Worm (Caenorhabditis elegans): ENCODE results near the gene C04E7.5.
A peak's percentile ranks its signal among the peaks of the same experiment; 100 is the strongest.
"Not testable (repeated sequence)": the region's sequence is repeated elsewhere in the genome, so short reads cannot be mapped to it uniquely, and the experiment has no call there.

The C04E7.5 gene

ce11 chrX:334452-334851 lies 26.1 kb upstream of the C04E7.5 start:
- TF ChIP-seq mep-1 (tag; optimal IDR thresholded peaks at IDR 0.05) (no peak), sox-4 (tag; optimal IDR thresholded peaks at IDR 0.05) (no peak), nhr-77 (tag; optimal IDR thresholded peaks at IDR 0.05) (no peak), C04F5.9 (tag; optimal IDR thresholded peaks at IDR 0.05) (no peak), C16A3.4 (tag; optimal IDR thresholded peaks at IDR 0.05) (no peak), grh-1 (GFP tag; IDR thresholded peaks at IDR 0.05) (no peak), ceh-8 (GFP tag; optimal IDR thresholded peaks at IDR 0.05) (no peak), ces-1 (GFP tag; optimal IDR thresholded peaks at IDR 0.05) (no peak), dsc-1 (tag; optimal IDR thresholded peaks at IDR 0.05) (no peak), hlh-4 (tag; optimal IDR thresholded peaks at IDR 0.05) (no peak), ets-5 (GFP tag; IDR thresholded peaks at IDR 0.05) (no peak), nhr-11 (tag; optimal IDR thresholded peaks at IDR 0.05) (no peak), aha-1 (tag; optimal IDR thresholded peaks at IDR 0.05) (no peak), unc-30 (tag; optimal IDR thresholded peaks at IDR 0.05) (no peak), alr-1 (tag; optimal IDR thresholded peaks at IDR 0.05; ENCODE audit: borderline replicate concordance) (no peak), unc-62 (GFP tag; optimal IDR thresholded peaks at IDR 0.05) (no peak), lin-15B (tag; optimal IDR thresholded peaks at IDR 0.05) (no peak), fkh-8 (tag; optimal IDR thresholded peaks at IDR 0.05) (no peak)

DNA sequence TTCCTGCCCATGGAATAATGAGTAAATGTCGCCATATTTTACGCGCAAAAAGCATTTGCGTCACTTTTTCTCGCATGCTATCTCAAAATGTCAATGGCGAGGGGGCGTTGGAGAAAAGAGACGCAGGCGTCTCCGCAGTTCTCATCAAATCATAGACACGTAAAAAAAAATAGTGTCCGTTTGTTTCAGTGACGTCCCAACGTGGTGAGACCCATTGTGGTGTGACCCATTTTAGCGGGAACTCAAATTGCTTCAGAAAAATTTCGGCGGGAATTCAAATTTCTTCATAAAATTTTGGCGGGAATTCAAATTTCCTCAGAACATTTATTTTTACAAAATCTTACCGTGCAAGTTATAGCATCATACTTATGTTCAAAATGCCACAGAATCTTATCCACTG lies 16.8 kb upstream of the C04E7.5 start:
- TF ChIP-seq mep-1 (tag; optimal IDR thresholded peaks at IDR 0.05): no peak
- peak in 1 of 2 experiments; percentile 29 for TF ChIP-seq lin-35 (GFP tag; optimal IDR thresholded peaks at IDR 0.05)
- TF ChIP-seq lin-15B (tag; optimal IDR thresholded peaks at IDR 0.05): peak; percentile 3
- TF ChIP-seq efl-1 (optimal IDR thresholded peaks at IDR 0.05): no peak
- TF ChIP-seq efl-1 (GFP tag; optimal IDR thresholded peaks at IDR 0.05 in 1 of 2): peak; percentile 26 to 91

DNA sequence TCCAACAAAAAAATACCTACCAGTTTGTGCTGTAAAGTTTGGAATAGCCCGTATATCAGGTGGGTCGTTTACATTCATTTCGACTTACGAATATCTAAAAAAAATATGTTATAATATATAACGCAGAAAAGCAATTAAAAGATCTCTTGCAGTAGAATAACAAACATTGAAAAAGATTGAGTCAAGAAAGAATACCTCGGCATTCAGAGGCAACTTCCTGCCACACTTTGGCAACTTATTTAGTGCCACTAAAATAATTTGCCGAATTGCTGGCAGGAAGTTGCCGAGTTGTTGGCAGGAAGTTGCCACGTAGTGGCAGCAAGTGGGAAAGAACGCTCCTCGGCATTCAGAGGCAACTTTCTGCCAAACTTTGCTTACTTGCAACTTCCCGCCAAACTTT lies 13.5 kb upstream of the C04E7.5 start, which contains the start of gene C04E7.3:
Gene C04E7.3 (minus strand): TSS at position 101 of the 400 bp plus-strand sequence.
- TF ChIP-seq fos-1 (tag; optimal IDR thresholded peaks at IDR 0.05); isw-1 (GFP tag; IDR thresholded peaks at IDR 0.05); alr-1 (tag; optimal IDR thresholded peaks at IDR 0.05; ENCODE audit: borderline replicate concordance): not testable (repeated sequence)

ce11 chrX:348141-348540 lies 12.4 kb upstream of the C04E7.5 start:
- no peak for TF ChIP-seq ceh-63 (GFP tag; optimal IDR thresholded peaks at IDR 0.05)
- peak in 1 of 2 experiments; percentile 16 for TF ChIP-seq efl-1 (optimal IDR thresholded peaks at IDR 0.05)
- no peak for TF ChIP-seq efl-1 (GFP tag; optimal IDR thresholded peaks at IDR 0.05 in 1 of 2)
- no peak for TF ChIP-seq unc-98 (GFP tag; IDR thresholded peaks at IDR 0.05)
- no peak for TF ChIP-seq Y116A8C.19 (tag; optimal IDR thresholded peaks at IDR 0.05; ENCODE audit: borderline replicate concordance)
- peak; percentile 20 for TF ChIP-seq nhr-71 (tag; optimal IDR thresholded peaks at IDR 0.05)
- TF ChIP-seq irx-1 (tag; optimal IDR thresholded peaks at IDR 0.05): no peak
- TF ChIP-seq tbx-2 (tag; optimal IDR thresholded peaks at IDR 0.05): peak; percentile 10
- TF ChIP-seq sup-37 (GFP tag; optimal IDR thresholded peaks at IDR 0.05): no peak
- peak; percentile 51 for TF ChIP-seq snu-23 (GFP tag; optimal IDR thresholded peaks at IDR 0.05)
- no peak for TF ChIP-seq sox-4 (tag; optimal IDR thresholded peaks at IDR 0.05)
- TF ChIP-seq hpl-2 (GFP tag; optimal IDR thresholded peaks at IDR 0.05): no peak
- TF ChIP-seq fkh-8 (tag; optimal IDR thresholded peaks at IDR 0.05): no peak
- no peak for TF ChIP-seq F16B12.6 (tag; optimal IDR thresholded peaks at IDR 0.05)
- TF ChIP-seq nhr-47 (tag; optimal IDR thresholded peaks at IDR 0.05): peak; percentile 24
- TF ChIP-seq efl-3 (GFP tag; optimal IDR thresholded peaks at IDR 0.05): no peak
- peak; percentile 9 to 39 for TF ChIP-seq lsy-2 (tag; optimal IDR thresholded peaks at IDR 0.05)
- TF ChIP-seq nhr-76 (tag; optimal IDR thresholded peaks at IDR 0.05): no peak
- 0 out of 2 replicates have a peak, but pooled peaks have one; percentile 24 for TF ChIP-seq nhr-19 (GFP tag; conservative IDR thresholded peaks at IDR 0.05)
- no peak for TF ChIP-seq unc-86 (tag; optimal IDR thresholded peaks at IDR 0.05)
- peak; percentile 31 for TF ChIP-seq mep-1 (tag; optimal IDR thresholded peaks at IDR 0.05)
- no peak for TF ChIP-seq C16A3.4 (tag; optimal IDR thresholded peaks at IDR 0.05)
- TF ChIP-seq nhr-12 (tag; optimal IDR thresholded peaks at IDR 0.05): no peak
- TF ChIP-seq mef-2 (tag; optimal IDR thresholded peaks at IDR 0.05): no peak
- TF ChIP-seq lin-14 (GFP tag; optimal IDR thresholded peaks at IDR 0.05): peak; percentile 58
- TF ChIP-seq xbp-1 (tag; optimal IDR thresholded peaks at IDR 0.05): no peak
- TF ChIP-seq lin-15B (tag; optimal IDR thresholded peaks at IDR 0.05): no peak
- no peak for TF ChIP-seq nhr-77 (tag; optimal IDR thresholded peaks at IDR 0.05)
- peak in 1 of 2 experiments; percentile 68 for TF ChIP-seq mdl-1 (tag; optimal IDR thresholded peaks at IDR 0.05)
- peak; percentile 2 for TF ChIP-seq swsn-7 (tag; optimal IDR thresholded peaks at IDR 0.05)
- TF ChIP-seq egl-27 (tag; optimal IDR thresholded peaks at IDR 0.05): no peak
- peak in 1 of 3 experiments; percentile 37 for TF ChIP-seq ceh-82 (tag; optimal IDR thresholded peaks at IDR 0.05)
- TF ChIP-seq snpc-4 (tag; optimal IDR thresholded peaks at IDR 0.05): no peak

All from whole organism, L1 larva.